Worm (Caenorhabditis elegans): Measurements from ENCODE around the gene dss-1.
A peak's percentile ranks its signal among the peaks of the same experiment; 100 is the strongest.

dss-1 gene

DNA sequence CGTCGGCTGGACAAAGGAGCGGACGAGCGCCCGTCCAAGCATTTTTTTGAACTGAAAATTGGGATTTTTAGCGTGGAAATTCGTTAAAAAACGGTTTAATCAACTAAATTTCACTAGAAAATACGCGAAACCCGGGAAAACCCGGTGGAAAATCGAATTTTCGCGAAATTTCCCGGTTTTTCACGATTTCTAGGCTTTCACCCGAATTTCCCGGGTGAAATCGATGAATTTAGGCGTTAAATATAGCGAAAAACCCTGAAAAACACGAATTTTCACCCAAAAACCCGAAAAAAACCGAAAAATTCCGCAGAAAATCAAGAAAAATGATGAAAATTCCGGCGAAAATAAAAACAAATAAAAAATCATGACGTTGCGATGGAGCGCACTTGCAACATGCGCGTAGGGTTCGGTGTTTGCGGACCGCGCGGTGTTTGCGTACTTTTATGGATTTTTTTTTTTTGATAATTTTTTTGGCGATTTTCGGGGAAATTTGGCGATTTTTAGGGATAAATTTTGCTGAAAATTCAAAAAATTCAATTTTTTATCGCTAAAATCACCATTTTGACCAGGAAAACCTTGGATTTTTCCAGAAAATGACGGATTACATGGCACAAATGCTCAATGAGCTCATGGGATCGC is 6.0 kb upstream of the dss-1 start, which contains the start of the genes mrpl-45 and Y119D3B.12:
Gene mrpl-45, minus strand, starts transcription at position 51 of the 639 bp plus-strand sequence.
Gene Y119D3B.12, plus strand, starts transcription at position 589 of the 639 bp plus-strand sequence.
- TF ChIP-seq nhr-77 (tag; optimal IDR thresholded peaks at IDR 0.05) (peak; percentile 23), ztf-4 (tag; optimal IDR thresholded peaks at IDR 0.05) (no peak), nhr-25 (tag; optimal IDR thresholded peaks at IDR 0.05) (peak; percentile 53), mml-1 (tag; optimal IDR thresholded peaks at IDR 0.05) (no peak), ceh-28 (tag; optimal IDR thresholded peaks at IDR 0.05) (peak; percentile 68), daf-12 (tag; optimal IDR thresholded peaks at IDR 0.05) (no peak), skn-1 (tag; optimal IDR thresholded peaks at IDR 0.05) (peak; percentile 90), nhr-237 (tag; optimal IDR thresholded peaks at IDR 0.05) (no peak), lin-15B (tag; optimal IDR thresholded peaks at IDR 0.05) (peak; percentile 95), jun-1 (tag; optimal IDR thresholded peaks at IDR 0.05) (peak; percentile 29), nhr-28 (tag; optimal IDR thresholded peaks at IDR 0.05) (no peak), unc-62 (GFP tag; optimal IDR thresholded peaks at IDR 0.05) (no peak), nhr-43 (tag; optimal IDR thresholded peaks at IDR 0.05; ENCODE audit: poor library complexity, severe bottlenecking) (peak; percentile 42), pqm-1 (tag; optimal IDR thresholded peaks at IDR 0.05) (peak; percentile 22), unc-39 (tag; optimal IDR thresholded peaks at IDR 0.05) (no peak), nhr-11 (tag; optimal IDR thresholded peaks at IDR 0.05) (no peak), elt-1 (tag; optimal IDR thresholded peaks at IDR 0.05) (peak; percentile 59), pha-4 (tag; optimal IDR thresholded peaks at IDR 0.05) (peak; percentile 91), elt-2 (tag; optimal IDR thresholded peaks at IDR 0.05) (peak; percentile 22), zag-1 (tag; optimal IDR thresholded peaks at IDR 0.05) (no peak), ceh-9 (tag; optimal IDR thresholded peaks at IDR 0.05) (no peak), sea-2 (GFP tag; optimal IDR thresholded peaks at IDR 0.05) (no peak), ceh-82 (tag; optimal IDR thresholded peaks at IDR 0.05) (peak; percentile 2), ceh-16 (tag; optimal IDR thresholded peaks at IDR 0.05) (no peak), tbx-2 (tag; optimal IDR thresholded peaks at IDR 0.05) (peak; percentile 39), ZK546.5 (tag; optimal IDR thresholded peaks at IDR 0.05) (no peak), ama-1 (optimal IDR thresholded peaks at IDR 0.05) (peak; percentile 54), R02D3.7 (tag; optimal IDR thresholded peaks at IDR 0.05) (peak; percentile 70), egl-27 (tag; optimal IDR thresholded peaks at IDR 0.05) (no peak), fos-1 (tag; optimal IDR thresholded peaks at IDR 0.05) (no peak), eor-1 (tag; optimal IDR thresholded peaks at IDR 0.05) (no peak), lsy-12 (tag; optimal IDR thresholded peaks at IDR 0.05) (no peak), hmg-11 (tag; optimal IDR thresholded peaks at IDR 0.05) (peak; percentile 61), lin-39 (tag; optimal IDR thresholded peaks at IDR 0.05) (peak; percentile 73), fkh-2 (tag; optimal IDR thresholded peaks at IDR 0.05) (no peak), elt-3 (tag; optimal IDR thresholded peaks at IDR 0.05) (no peak), nhr-12 (tag; optimal IDR thresholded peaks at IDR 0.05) (no peak), aly-2 (tag; optimal IDR thresholded peaks at IDR 0.05) (no peak), snpc-4 (tag; optimal IDR thresholded peaks at IDR 0.05) (peak; percentile 74), mdl-1 (tag; optimal IDR thresholded peaks at IDR 0.05) (no peak), egl-5 (tag; optimal IDR thresholded peaks at IDR 0.05) (peak; percentile 97), fkh-10 (GFP tag; optimal IDR thresholded peaks at IDR 0.05) (peak; percentile 64), nhr-67 (tag; optimal IDR thresholded peaks at IDR 0.05) (no peak), nfya-1 (tag; optimal IDR thresholded peaks at IDR 0.05; ENCODE audit: insufficient read depth) (peak; percentile 85), nhr-23 (tag; optimal IDR thresholded peaks at IDR 0.05) (peak; percentile 67), ztf-11 (tag; optimal IDR thresholded peaks at IDR 0.05) (no peak), nhr-76 (tag; optimal IDR thresholded peaks at IDR 0.05) (no peak)

Data from whole organism, L3 larva.